Worm (Caenorhabditis elegans) whole organism, mixed stage, embryonic: Measurements from ENCODE around the gene flp-34.

Experiments used
- M03D4.4 ChIP-seq: sonication (generic microtip); optimal IDR thresholded peaks from 2 replicates; lab custom pipeline; 2017; ENCODE audit warnings: mild to moderate bottlenecking, missing genetic modification characterization, missing compliant biosample characterization
- bed-3 ChIP-seq: fragments of 200-800 bp; sonication (Bioruptor generic); optimal IDR thresholded peaks from 3 replicates; lab custom pipeline; 2018; ENCODE audit warnings: mild to moderate bottlenecking, missing genetic modification characterization, moderate library complexity, missing compliant biosample characterization
- blmp-1 ChIP-seq: fragments of 150-350 bp; optimal IDR thresholded peaks from 2 replicates; lab custom pipeline; 2014; ENCODE audit warnings: missing biosample characterization, missing genetic modification characterization
- ceh-43 ChIP-seq: fragments of 200-800 bp; sonication (Bioruptor generic); optimal IDR thresholded peaks from 2 replicates; lab custom pipeline; 2018; ENCODE audit warnings: mild to moderate bottlenecking, missing genetic modification characterization, moderate library complexity, missing compliant biosample characterization
- ceh-83 ChIP-seq: fragments of 200-800 bp; sonication (Bioruptor generic); optimal IDR thresholded peaks from 2 replicates; lab custom pipeline; 2018; ENCODE audit warnings: mild to moderate bottlenecking, missing genetic modification characterization, missing compliant biosample characterization
- ces-1 ChIP-seq: fragments of 150-350 bp; optimal IDR thresholded peaks from 2 replicates; lab custom pipeline; 2014; ENCODE audit warnings: missing biosample characterization, missing genetic modification reagents, missing genetic modification characterization
- cnd-1 ChIP-seq: fragments of 200-800 bp; sonication (Bioruptor generic); optimal IDR thresholded peaks from 2 replicates; lab custom pipeline; 2018; ENCODE audit warnings: mild to moderate bottlenecking, missing genetic modification characterization, missing compliant biosample characterization
- drap-1 ChIP-seq: fragments of 200-800 bp; sonication (Bioruptor generic); optimal IDR thresholded peaks from 3 replicates; lab custom pipeline; 2018; ENCODE audit warnings: mild to moderate bottlenecking, missing genetic modification characterization, missing compliant biosample characterization
- elt-1 ChIP-seq: sonication (generic microtip); optimal IDR thresholded peaks from 2 replicates; lab custom pipeline; 2017; ENCODE audit warnings: missing genetic modification characterization, mild to moderate bottlenecking, missing compliant biosample characterization, antibody characterized with exemption, moderate library complexity, borderline replicate concordance; ENCODE audit not compliant: insufficient read depth
- elt-3 ChIP-seq: fragments of 150-350 bp; optimal IDR thresholded peaks from 2 replicates; lab custom pipeline; 2014; ENCODE audit warnings: missing biosample characterization, missing genetic modification characterization
- flh-1 ChIP-seq: fragments of 200-800 bp; sonication (Bioruptor generic); optimal IDR thresholded peaks from 2 replicates; lab custom pipeline; 2018; ENCODE audit warnings: mild to moderate bottlenecking, missing genetic modification characterization, moderate library complexity, missing compliant biosample characterization
- ham-2 ChIP-seq: fragments of 200-800 bp; sonication (Bioruptor generic); optimal IDR thresholded peaks from 2 replicates; lab custom pipeline; 2018; ENCODE audit warnings: mild to moderate bottlenecking, missing genetic modification characterization, missing compliant biosample characterization
- lin-32 ChIP-seq: fragments of 200-800 bp; sonication (Bioruptor generic); optimal IDR thresholded peaks from 2 replicates; lab custom pipeline; 2018; ENCODE audit warnings: mild to moderate bottlenecking, missing genetic modification characterization, missing compliant biosample characterization
- lsy-2 ChIP-seq: fragments of 150-350 bp; optimal IDR thresholded peaks from 2 replicates; lab custom pipeline; 2014; ENCODE audit warnings: missing biosample characterization, missing genetic modification characterization
- mls-2 ChIP-seq: sonication (generic microtip); optimal IDR thresholded peaks from 2 replicates; lab custom pipeline; 2016; ENCODE audit warnings: mild to moderate bottlenecking, missing genetic modification characterization, moderate library complexity, missing compliant biosample characterization
- nhr-12 ChIP-seq: fragments of 150-350 bp; optimal IDR thresholded peaks from 2 replicates; lab custom pipeline; 2014; ENCODE audit warnings: missing biosample characterization, missing genetic modification characterization
- nhr-2 ChIP-seq: fragments of 150-350 bp; optimal IDR thresholded peaks from 2 replicates; lab custom pipeline; 2014; ENCODE audit warnings: missing biosample characterization, missing genetic modification characterization
- nhr-237 ChIP-seq: fragments of 150-350 bp; optimal IDR thresholded peaks from 2 replicates; lab custom pipeline; 2014; ENCODE audit warnings: missing biosample characterization, missing genetic modification characterization
- nhr-28 ChIP-seq: fragments of 150-350 bp; optimal IDR thresholded peaks from 2 replicates; lab custom pipeline; 2014; ENCODE audit warnings: missing biosample characterization, missing genetic modification characterization
- pha-4 ChIP-seq: fragments of 150-350 bp; optimal IDR thresholded peaks from 2 replicates; lab custom pipeline; 2018; ENCODE audit warnings: missing biosample characterization, missing genetic modification reagents, missing genetic modification characterization
- snpc-4 ChIP-seq: fragments of 150-350 bp; optimal IDR thresholded peaks from 2 replicates; lab custom pipeline; 2014; ENCODE audit warnings: missing biosample characterization, missing genetic modification characterization
- sptf-1 ChIP-seq: sonication (generic microtip); optimal IDR thresholded peaks from 2 replicates; lab custom pipeline; 2017; ENCODE audit warnings: mild to moderate bottlenecking, missing genetic modification characterization, moderate library complexity, missing compliant biosample characterization
- tbx-8 ChIP-seq: fragments of 200-800 bp; sonication (Bioruptor generic); optimal IDR thresholded peaks from 2 replicates; lab custom pipeline; 2018; ENCODE audit warnings: mild to moderate bottlenecking, missing genetic modification characterization, moderate library complexity, missing compliant biosample characterization
- unc-120 ChIP-seq: sonication (generic microtip); optimal IDR thresholded peaks from 2 replicates; lab custom pipeline; 2017; ENCODE audit warnings: missing genetic modification characterization, missing compliant biosample characterization; ENCODE audit not compliant: poor library complexity, severe bottlenecking
- unc-39 ChIP-seq: fragments of 150-350 bp; optimal IDR thresholded peaks from 2 replicates; lab custom pipeline; 2014; ENCODE audit warnings: missing biosample characterization, missing genetic modification characterization
- unc-62 ChIP-seq: fragments of 150-350 bp; optimal IDR thresholded peaks from 2 replicates; lab custom pipeline; 2014; ENCODE audit warnings: missing biosample characterization, missing genetic modification reagents, missing genetic modification characterization
- zip-8 ChIP-seq: fragments of 150-350 bp; optimal IDR thresholded peaks from 2 replicates; lab custom pipeline; 2014; ENCODE audit warnings: missing biosample characterization, missing genetic modification characterization
- ztf-11 ChIP-seq: fragments of 150-350 bp; optimal IDR thresholded peaks from 2 replicates; lab custom pipeline; 2014; ENCODE audit warnings: missing biosample characterization, missing genetic modification characterization

flp-34 gene

DNA sequence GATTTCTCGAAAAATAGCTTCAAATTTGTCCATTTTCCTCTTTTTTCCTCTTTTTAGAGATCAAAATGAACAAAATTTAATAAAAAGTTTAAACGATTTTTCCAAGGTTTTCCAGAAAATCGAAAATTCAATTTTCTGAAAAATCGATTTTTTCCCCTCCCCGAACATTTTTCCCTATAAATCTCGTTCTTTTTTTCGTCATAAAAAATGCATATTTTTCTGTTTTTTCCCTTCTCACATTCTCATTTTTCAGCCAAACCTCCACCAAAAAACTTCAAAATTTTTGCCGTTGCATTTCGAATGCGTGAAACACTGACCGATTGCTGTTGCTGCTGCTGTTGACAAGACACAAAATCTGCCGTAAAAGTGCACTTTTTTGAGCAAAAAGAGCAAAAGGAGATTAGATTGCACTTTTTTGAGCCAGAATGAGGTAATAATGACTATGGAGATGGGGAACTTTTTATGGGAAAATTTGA lies 50.9 kb downstream of the flp-34 start, which contains the start of the genes Y50D4C.12 and unc-34:
TSS of gene Y50D4C.12 (plus strand) at position 301 of the 476 bp plus-strand sequence.
TSS of gene unc-34 (plus strand) at position 426 of the 476 bp plus-strand sequence.
- no peak for TF ChIP-seq nhr-28 (tag; lab: Kevin White, UChicago)

DNA sequence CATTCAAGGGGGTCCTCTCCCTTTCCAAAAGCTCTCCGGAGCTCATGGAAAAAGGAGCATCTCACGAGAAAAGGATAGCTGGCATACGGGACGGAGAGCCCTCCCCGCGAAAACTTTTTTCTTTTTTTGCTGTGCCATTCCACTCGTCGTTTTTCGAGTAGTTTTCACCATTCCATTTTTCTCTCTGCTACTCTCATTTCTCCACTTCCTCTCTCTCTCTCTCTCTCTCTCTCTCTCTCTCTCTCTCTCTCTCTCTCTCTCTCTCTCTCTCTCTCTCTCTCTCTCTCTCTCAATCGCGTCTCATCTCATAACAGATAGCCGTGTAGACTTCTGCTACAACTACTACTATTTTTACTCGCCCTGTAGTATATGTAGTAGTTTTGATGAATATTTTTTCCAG lies 53.5 kb downstream of the flp-34 start:
- no peak for TF ChIP-seq elt-3 (tag; lab: Kevin White, UChicago)
- TF ChIP-seq bed-3, result no peak
- TF ChIP-seq zip-8 (tag; lab: Kevin White, UChicago), result no peak
- TF ChIP-seq sptf-1 (tag; lab: Kevin White, UChicago), result no peak
- TF ChIP-seq lin-32 (GFP tag; lab: Kevin White, UChicago), result no peak
- TF ChIP-seq unc-62 (GFP tag; lab: Kevin White, UChicago), result peak; percentile 15
- no peak for TF ChIP-seq cnd-1
- TF ChIP-seq nhr-2, result no peak
- TF ChIP-seq lsy-2 (tag; lab: Kevin White, UChicago), result no peak
- no peak for TF ChIP-seq snpc-4 (tag; lab: Kevin White, UChicago)
- TF ChIP-seq blmp-1 (tag; lab: Kevin White, UChicago), result no peak
- TF ChIP-seq nhr-12 (tag; lab: Kevin White, UChicago), result no peak
- TF ChIP-seq ceh-83 (GFP tag; lab: Kevin White, UChicago), result no peak
- peak; percentile 16 for TF ChIP-seq M03D4.4 (tag; lab: Kevin White, UChicago)
- peak; percentile 15 for TF ChIP-seq mls-2
- no peak for TF ChIP-seq nhr-28 (tag; lab: Kevin White, UChicago)
- TF ChIP-seq ztf-11 (tag; lab: Kevin White, UChicago), result no peak
- no peak for TF ChIP-seq drap-1 (GFP tag; lab: Kevin White, UChicago)
- TF ChIP-seq unc-39, result no peak
- no peak for TF ChIP-seq elt-1 (tag; lab: Kevin White, UChicago)
- peak; percentile 21 for TF ChIP-seq ces-1 (GFP tag; lab: Kevin White, UChicago)
- TF ChIP-seq ceh-43 (GFP tag; lab: Kevin White, UChicago), result no peak

DNA sequence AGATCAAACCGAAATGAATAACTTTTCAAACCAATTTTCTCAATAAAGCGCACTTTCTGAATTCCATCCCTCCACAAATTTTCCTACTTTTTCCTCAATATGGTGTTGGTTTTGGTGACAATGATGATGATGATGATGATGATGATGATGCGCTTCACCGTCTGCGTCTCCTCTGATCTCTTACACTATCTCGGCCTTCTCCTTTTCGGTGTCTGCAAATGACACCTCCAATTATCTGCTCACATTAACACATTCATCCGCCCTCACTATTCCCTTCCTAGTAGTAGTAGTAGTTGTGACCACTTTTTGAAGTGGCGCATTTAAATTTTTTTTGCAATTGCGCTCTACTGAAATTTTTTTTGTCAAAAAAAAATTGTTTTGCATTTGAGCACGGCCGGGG lies 54.6 kb downstream of the flp-34 start:
- TF ChIP-seq ceh-43 (GFP tag; lab: Kevin White, UChicago) (peak; percentile 54), flh-1 (no peak), nhr-237 (tag; lab: Kevin White, UChicago) (no peak), mls-2 (peak; percentile 25), snpc-4 (tag; lab: Kevin White, UChicago) (no peak), unc-39 (peak; percentile 67), M03D4.4 (tag; lab: Kevin White, UChicago) (no peak), nhr-28 (tag; lab: Kevin White, UChicago) (no peak), unc-120 (tag; lab: Kevin White, UChicago) (no peak), nhr-2 (no peak), pha-4 (tag; lab: Kevin White, UChicago) (no peak), drap-1 (GFP tag; lab: Kevin White, UChicago) (no peak), unc-62 (GFP tag; lab: Kevin White, UChicago) (peak; percentile 68), ztf-11 (tag; lab: Kevin White, UChicago) (no peak), ham-2 (no peak), bed-3 (no peak), tbx-8 (GFP tag; lab: Kevin White, UChicago) (no peak), cnd-1 (no peak), elt-1 (tag; lab: Kevin White, UChicago) (no peak)
